Worm (Caenorhabditis elegans) whole organism, mixed stage, embryonic: Measurements from ENCODE around the gene Y7A5A.1.

Experiments
- M03D4.4 ChIP-seq: sonication (generic microtip); optimal IDR thresholded peaks from 2 replicates; lab custom pipeline; 2017; ENCODE audit warnings: mild to moderate bottlenecking, missing genetic modification characterization, missing compliant biosample characterization
- bed-3 ChIP-seq: fragments of 200-800 bp; sonication (Bioruptor generic); optimal IDR thresholded peaks from 3 replicates; lab custom pipeline; 2018; ENCODE audit warnings: mild to moderate bottlenecking, missing genetic modification characterization, moderate library complexity, missing compliant biosample characterization
- blmp-1 ChIP-seq: fragments of 150-350 bp; optimal IDR thresholded peaks from 2 replicates; lab custom pipeline; 2014; ENCODE audit warnings: missing biosample characterization, missing genetic modification characterization
- ceh-39 ChIP-seq: fragments of 150-350 bp; optimal IDR thresholded peaks from 2 replicates; lab custom pipeline; 2014; ENCODE audit warnings: missing biosample characterization, missing genetic modification characterization
- ceh-43 ChIP-seq: fragments of 200-800 bp; sonication (Bioruptor generic); optimal IDR thresholded peaks from 2 replicates; lab custom pipeline; 2018; ENCODE audit warnings: mild to moderate bottlenecking, missing genetic modification characterization, moderate library complexity, missing compliant biosample characterization
- ceh-83 ChIP-seq: fragments of 200-800 bp; sonication (Bioruptor generic); optimal IDR thresholded peaks from 2 replicates; lab custom pipeline; 2018; ENCODE audit warnings: mild to moderate bottlenecking, missing genetic modification characterization, missing compliant biosample characterization
- ces-1 ChIP-seq: fragments of 150-350 bp; optimal IDR thresholded peaks from 2 replicates; lab custom pipeline; 2014; ENCODE audit warnings: missing biosample characterization, missing genetic modification reagents, missing genetic modification characterization
- drap-1 ChIP-seq: fragments of 200-800 bp; sonication (Bioruptor generic); optimal IDR thresholded peaks from 3 replicates; lab custom pipeline; 2018; ENCODE audit warnings: mild to moderate bottlenecking, missing genetic modification characterization, missing compliant biosample characterization
- elt-1 ChIP-seq: sonication (generic microtip); optimal IDR thresholded peaks from 2 replicates; lab custom pipeline; 2017; ENCODE audit warnings: missing genetic modification characterization, mild to moderate bottlenecking, missing compliant biosample characterization, antibody characterized with exemption, moderate library complexity, borderline replicate concordance; ENCODE audit not compliant: insufficient read depth
- elt-3 ChIP-seq: fragments of 150-350 bp; optimal IDR thresholded peaks from 2 replicates; lab custom pipeline; 2014; ENCODE audit warnings: missing biosample characterization, missing genetic modification characterization
- flh-1 ChIP-seq: fragments of 200-800 bp; sonication (Bioruptor generic); optimal IDR thresholded peaks from 2 replicates; lab custom pipeline; 2018; ENCODE audit warnings: mild to moderate bottlenecking, missing genetic modification characterization, moderate library complexity, missing compliant biosample characterization
- ham-2 ChIP-seq: fragments of 200-800 bp; sonication (Bioruptor generic); optimal IDR thresholded peaks from 2 replicates; lab custom pipeline; 2018; ENCODE audit warnings: mild to moderate bottlenecking, missing genetic modification characterization, missing compliant biosample characterization
- hlh-1 ChIP-seq: fragments of 150-350 bp; optimal IDR thresholded peaks from 2 replicates; lab custom pipeline; 2014; ENCODE audit warnings: missing biosample characterization, missing genetic modification reagents, missing genetic modification characterization
- lin-13 ChIP-seq: fragments of 150-350 bp; optimal IDR thresholded peaks from 2 replicates; lab custom pipeline; 2014; ENCODE audit warnings: missing biosample characterization, missing genetic modification characterization
- lin-32 ChIP-seq: fragments of 200-800 bp; sonication (Bioruptor generic); optimal IDR thresholded peaks from 2 replicates; lab custom pipeline; 2018; ENCODE audit warnings: mild to moderate bottlenecking, missing genetic modification characterization, missing compliant biosample characterization
- lsy-2 ChIP-seq: fragments of 150-350 bp; optimal IDR thresholded peaks from 2 replicates; lab custom pipeline; 2014; ENCODE audit warnings: missing biosample characterization, missing genetic modification characterization
- mab-5 ChIP-seq: fragments of 150-350 bp; optimal IDR thresholded peaks from 2 replicates; lab custom pipeline; 2014; ENCODE audit warnings: missing biosample characterization, missing genetic modification characterization
- mep-1 ChIP-seq: fragments of 150-350 bp; optimal IDR thresholded peaks from 2 replicates; lab custom pipeline; 2017; ENCODE audit warnings: missing biosample characterization, missing genetic modification reagents, missing genetic modification characterization, inconsistent platforms
- mls-2 ChIP-seq: sonication (generic microtip); optimal IDR thresholded peaks from 2 replicates; lab custom pipeline; 2016; ENCODE audit warnings: mild to moderate bottlenecking, missing genetic modification characterization, moderate library complexity, missing compliant biosample characterization
- nhr-12 ChIP-seq: fragments of 150-350 bp; optimal IDR thresholded peaks from 2 replicates; lab custom pipeline; 2014; ENCODE audit warnings: missing biosample characterization, missing genetic modification characterization
- nhr-2 ChIP-seq: fragments of 150-350 bp; optimal IDR thresholded peaks from 2 replicates; lab custom pipeline; 2014; ENCODE audit warnings: missing biosample characterization, missing genetic modification characterization
- nhr-28 ChIP-seq: fragments of 150-350 bp; optimal IDR thresholded peaks from 2 replicates; lab custom pipeline; 2014; ENCODE audit warnings: missing biosample characterization, missing genetic modification characterization
- nhr-76 ChIP-seq: sonication (generic microtip); optimal IDR thresholded peaks from 2 replicates; lab custom pipeline; 2017; ENCODE audit warnings: missing biosample characterization, missing genetic modification characterization
- pha-4 ChIP-seq: fragments of 150-350 bp; optimal IDR thresholded peaks from 2 replicates; lab custom pipeline; 2018; ENCODE audit warnings: missing biosample characterization, missing genetic modification reagents, missing genetic modification characterization
- sem-2 ChIP-seq: fragments of 200-800 bp; sonication (Bioruptor generic); optimal IDR thresholded peaks from 2 replicates; lab custom pipeline; 2018; ENCODE audit warnings: mild to moderate bottlenecking, missing genetic modification characterization, missing compliant biosample characterization
- snpc-4 ChIP-seq: fragments of 150-350 bp; optimal IDR thresholded peaks from 2 replicates; lab custom pipeline; 2014; ENCODE audit warnings: missing biosample characterization, missing genetic modification characterization
- sptf-1 ChIP-seq: sonication (generic microtip); optimal IDR thresholded peaks from 2 replicates; lab custom pipeline; 2017; ENCODE audit warnings: mild to moderate bottlenecking, missing genetic modification characterization, moderate library complexity, missing compliant biosample characterization
- tbx-8 ChIP-seq: fragments of 200-800 bp; sonication (Bioruptor generic); optimal IDR thresholded peaks from 2 replicates; lab custom pipeline; 2018; ENCODE audit warnings: mild to moderate bottlenecking, missing genetic modification characterization, moderate library complexity, missing compliant biosample characterization
- unc-120 ChIP-seq: sonication (generic microtip); optimal IDR thresholded peaks from 2 replicates; lab custom pipeline; 2017; ENCODE audit warnings: missing genetic modification characterization, missing compliant biosample characterization; ENCODE audit not compliant: poor library complexity, severe bottlenecking
- unc-39 ChIP-seq: fragments of 150-350 bp; optimal IDR thresholded peaks from 2 replicates; lab custom pipeline; 2014; ENCODE audit warnings: missing biosample characterization, missing genetic modification characterization
- unc-62 ChIP-seq: fragments of 150-350 bp; optimal IDR thresholded peaks from 2 replicates; lab custom pipeline; 2014; ENCODE audit warnings: missing biosample characterization, missing genetic modification reagents, missing genetic modification characterization
- zip-8 ChIP-seq: fragments of 150-350 bp; optimal IDR thresholded peaks from 2 replicates; lab custom pipeline; 2014; ENCODE audit warnings: missing biosample characterization, missing genetic modification characterization
- ztf-11 ChIP-seq: fragments of 150-350 bp; optimal IDR thresholded peaks from 2 replicates; lab custom pipeline; 2014; ENCODE audit warnings: missing biosample characterization, missing genetic modification characterization

Gene Y7A5A.1

ce11 chrX:15731668-15732067 is 39.6 kb downstream of the Y7A5A.1 start, which contains the start of gene lin-15A:
TSS of gene lin-15A (plus strand) at chrX:15731968.
- TF ChIP-seq unc-39 (no peak), blmp-1 (peak; percentile 42)

- no peak for TF ChIP-seq sem-2 (GFP tag; lab: Kevin White, UChicago)
- no peak for TF ChIP-seq lin-13
- no peak for TF ChIP-seq nhr-28 (tag; lab: Kevin White, UChicago)
- TF ChIP-seq lsy-2: no peak
- TF ChIP-seq nhr-2 (tag; lab: Kevin White, UChicago): no peak
- TF ChIP-seq hlh-1 (tag; lab: Kevin White, UChicago): no peak
- no peak for TF ChIP-seq ztf-11 (tag; lab: Kevin White, UChicago)
- TF ChIP-seq drap-1: no peak
- no peak for TF ChIP-seq ceh-83
- no peak for TF ChIP-seq mls-2 (tag; lab: Kevin White, UChicago)
- no peak for TF ChIP-seq zip-8 (tag; lab: Kevin White, UChicago)
- TF ChIP-seq unc-120 (tag; lab: Kevin White, UChicago): no peak
Measured at ce11 chrX:15730342-15730741, 41.0 kb downstream of the Y7A5A.1 start.

- TF ChIP-seq ces-1 (GFP tag; lab: Kevin White, UChicago) (no peak), ceh-39 (no peak), elt-3 (no peak), lsy-2 (no peak), ceh-43 (GFP tag; lab: Kevin White, UChicago) (no peak), sptf-1 (no peak), lin-32 (GFP tag; lab: Kevin White, UChicago) (no peak), unc-120 (tag; lab: Kevin White, UChicago) (no peak), zip-8 (tag; lab: Kevin White, UChicago) (no peak), elt-1 (tag; lab: Kevin White, UChicago) (no peak)
- TF ChIP-seq, all 35 proteins: peak for 0
Measured at ce11 chrX:15725566-15726173, 45.6 kb downstream of the Y7A5A.1 start, which contains the start of gene lin-15B. TSS of gene lin-15B (plus strand) at chrX:15726123.

ce11 chrX:15724994-15725393 is 46.3 kb downstream of the Y7A5A.1 start:
- TF ChIP-seq lin-13 (peak; percentile 55), mep-1 (peak; percentile 43), hlh-1 (tag; lab: Kevin White, UChicago) (peak; percentile 2), elt-1 (tag; lab: Kevin White, UChicago) (no peak)

- TF ChIP-seq lsy-2: no peak
- TF ChIP-seq nhr-76 (tag; lab: Kevin White, UChicago): no peak
- no peak for TF ChIP-seq pha-4
- no peak for TF ChIP-seq M03D4.4
- no peak for TF ChIP-seq unc-120 (tag; lab: Kevin White, UChicago)
- no peak for TF ChIP-seq blmp-1
- no peak for TF ChIP-seq elt-1 (tag; lab: Kevin White, UChicago)
- TF ChIP-seq bed-3 (GFP tag; lab: Kevin White, UChicago): no peak
Measured at ce11 chrX:15721346-15721745, 49.9 kb downstream of the Y7A5A.1 start, which contains the start of gene ZK662.5. TSS of gene ZK662.5 (plus strand) at chrX:15721646.

ce11 chrX:15718325-15718724 is 53.0 kb downstream of the Y7A5A.1 start, which contains the start of gene ZK662.6:
TSS of gene ZK662.6 (plus strand) at chrX:15718625.
- no peak for TF ChIP-seq flh-1 (GFP tag; lab: Kevin White, UChicago)
- TF ChIP-seq ztf-11 (tag; lab: Kevin White, UChicago): no peak
- TF ChIP-seq nhr-76 (tag; lab: Kevin White, UChicago): no peak
- TF ChIP-seq sptf-1: no peak
- TF ChIP-seq unc-39: no peak
- no peak for TF ChIP-seq mab-5 (tag; lab: Kevin White, UChicago)
- no peak for TF ChIP-seq unc-120 (tag; lab: Kevin White, UChicago)
- TF ChIP-seq tbx-8 (GFP tag; lab: Kevin White, UChicago): no peak
- TF ChIP-seq unc-62 (GFP tag; lab: Kevin White, UChicago): no peak
- no peak for TF ChIP-seq mls-2 (tag; lab: Kevin White, UChicago)
- no peak for TF ChIP-seq ceh-43 (GFP tag; lab: Kevin White, UChicago)
- TF ChIP-seq M03D4.4: no peak
- no peak for TF ChIP-seq lsy-2
- TF ChIP-seq nhr-28 (tag; lab: Kevin White, UChicago): no peak
- TF ChIP-seq snpc-4 (tag; lab: Kevin White, UChicago): no peak
- TF ChIP-seq nhr-12 (tag; lab: Kevin White, UChicago): no peak
- TF ChIP-seq drap-1: no peak
- TF ChIP-seq nhr-2 (tag; lab: Kevin White, UChicago): no peak
- no peak for TF ChIP-seq hlh-1 (tag; lab: Kevin White, UChicago)
- no peak for TF ChIP-seq ham-2 (GFP tag; lab: Kevin White, UChicago)
